Fruit fly (Drosophila melanogaster): ENCODE results near the gene Tak1.

dm6 chrX:20498989-20499388 lies 25.7 kb downstream of the Tak1 start:
- TF ChIP-seq pdm3 (GFP tag; optimal IDR thresholded peaks at IDR 0.05): no peak
- no peak for TF ChIP-seq achi (GFP tag; optimal IDR thresholded peaks at IDR 0.05)
- TF ChIP-seq fd85E (GFP tag; optimal IDR thresholded peaks at IDR 0.05): no peak
- TF ChIP-seq CG3032 (tag; optimal IDR thresholded peaks at IDR 0.05): no peak
- no peak for TF ChIP-seq dsx (GFP tag; optimal IDR thresholded peaks at IDR 0.05; ENCODE audit: poor library complexity, severe bottlenecking)
- TF ChIP-seq CG6276 (GFP tag; optimal IDR thresholded peaks at IDR 0.05): no peak
- TF ChIP-seq Sox102F (GFP tag; optimal IDR thresholded peaks at IDR 0.05): no peak
- no peak for TF ChIP-seq svp (GFP tag)
- TF ChIP-seq esn (GFP tag; optimal IDR thresholded peaks at IDR 0.05): no peak
- no peak for TF ChIP-seq CG6163 (GFP tag; IDR thresholded peaks at IDR 0.05)
- no peak for TF ChIP-seq Eip75B (GFP tag; optimal IDR thresholded peaks at IDR 0.05)
- no peak for TF ChIP-seq Eip78C (GFP tag)
- no peak for TF ChIP-seq Gug (GFP tag; IDR thresholded peaks at IDR 0.05)
- no peak for TF ChIP-seq Blimp-1 (GFP tag; optimal IDR thresholded peaks at IDR 0.05)
